Fruit fly (Drosophila melanogaster): ENCODE results near the gene hoip.

Gene hoip

DNA sequence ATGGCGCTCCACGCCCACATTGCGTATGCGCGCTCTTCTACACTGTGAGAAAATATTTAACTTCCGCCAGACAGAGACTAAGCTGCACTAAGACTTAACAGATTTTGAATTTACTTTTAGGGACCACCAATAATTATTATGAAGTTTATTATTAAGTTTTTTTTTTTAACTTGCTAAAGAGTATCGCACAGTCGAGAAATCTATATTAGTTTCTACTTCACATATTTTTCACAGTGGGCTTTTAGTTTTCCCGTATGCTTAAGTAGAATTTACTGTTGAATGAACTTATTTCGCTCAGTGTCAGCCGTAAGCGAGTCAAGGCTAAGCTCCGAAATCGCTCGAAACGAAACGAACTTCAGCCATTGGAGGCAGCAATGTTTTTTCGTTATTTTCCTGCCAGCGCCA is 39.1 kb upstream of the hoip start (continued):
- TF ChIP-seq insv (GFP tag; optimal IDR thresholded peaks at IDR 0.05), result peak in 1 of 2 experiments; percentile 20
- TF ChIP-seq fd102C (GFP tag; optimal IDR thresholded peaks at IDR 0.05), result no peak
- TF ChIP-seq gfzf (GFP tag; optimal IDR thresholded peaks at IDR 0.05), result no peak
- peak; percentile 28 for TF ChIP-seq CG3407 (GFP tag; optimal IDR thresholded peaks at IDR 0.05)
- TF ChIP-seq CG17912 (GFP tag; optimal IDR thresholded peaks at IDR 0.05), result no peak
- no peak for TF ChIP-seq Hey (tag; optimal IDR thresholded peaks at IDR 0.05)
- peak; percentile 10 for TF ChIP-seq Atf-2 (GFP tag; optimal IDR thresholded peaks at IDR 0.05)
- TF ChIP-seq CG15696 (tag; optimal IDR thresholded peaks at IDR 0.05), result peak; percentile 10
- no peak for TF ChIP-seq Opbp (GFP tag; IDR thresholded peaks at IDR 0.05; ENCODE audit: partially characterized antibody)
- TF ChIP-seq CG2202 (tag; optimal IDR thresholded peaks at IDR 0.05), result no peak
- no peak for TF ChIP-seq CG13287 (GFP tag; IDR thresholded peaks at IDR 0.05; ENCODE audit: partially characterized antibody)
- peak; percentile 41 for TF ChIP-seq tap (tag; optimal IDR thresholded peaks at IDR 0.05)
- peak; percentile 81 for TF ChIP-seq CG17385 (GFP tag; optimal IDR thresholded peaks at IDR 0.05)
- TF ChIP-seq inv (GFP tag; IDR thresholded peaks at IDR 0.05; ENCODE audit: partially characterized antibody), result no peak
- peak; percentile 71 for TF ChIP-seq odd (GFP tag; optimal IDR thresholded peaks at IDR 0.05)
- TF ChIP-seq NfI (GFP tag; optimal IDR thresholded peaks at IDR 0.05), result peak; percentile 81
- no peak for TF ChIP-seq Doc3 (GFP tag; IDR thresholded peaks at IDR 0.05; ENCODE audit: partially characterized antibody)
- peak; percentile 34 for TF ChIP-seq tx (GFP tag; optimal IDR thresholded peaks at IDR 0.05)
- peak; percentile 68 for TF ChIP-seq zfh2 (GFP tag; optimal IDR thresholded peaks at IDR 0.05)
- peak; percentile 88 for TF ChIP-seq dmrt99B (tag; optimal IDR thresholded peaks at IDR 0.05)
- TF ChIP-seq kni (GFP tag; optimal IDR thresholded peaks at IDR 0.05), result no peak
- peak; percentile 81 for TF ChIP-seq CG13424 (tag; optimal IDR thresholded peaks at IDR 0.05)
- TF ChIP-seq PHDP (tag; optimal IDR thresholded peaks at IDR 0.05), result peak; percentile 80
- no peak for TF ChIP-seq cato (GFP tag; optimal IDR thresholded peaks at IDR 0.05; ENCODE audit: borderline replicate concordance)
- peak; percentile 50; the same call in 1 of the 3 replicates for TF ChIP-seq C15 (GFP tag; IDR thresholded peaks at IDR 0.05)
- peak; percentile 12 for TF ChIP-seq YL-1 (GFP tag; optimal IDR thresholded peaks at IDR 0.05)
- TF ChIP-seq CG1233 (GFP tag; optimal IDR thresholded peaks at IDR 0.05), result peak; percentile 75
- TF ChIP-seq CG10543 (GFP tag; optimal IDR thresholded peaks at IDR 0.05), result peak; percentile 88
- TF ChIP-seq sna (GFP tag; IDR thresholded peaks at IDR 0.05; ENCODE audit: partially characterized antibody), result no peak
- peak; percentile 64 for TF ChIP-seq stc (GFP tag; IDR thresholded peaks at IDR 0.05)
- TF ChIP-seq stwl (tag; optimal IDR thresholded peaks at IDR 0.05), result no peak
- no peak for TF ChIP-seq BEAF-32 (GFP tag; optimal IDR thresholded peaks at IDR 0.05)
- TF ChIP-seq Eip74EF (GFP tag; optimal IDR thresholded peaks at IDR 0.05), result peak in 1 of 2 experiments; percentile 60
- TF ChIP-seq sob (GFP tag; IDR thresholded peaks at IDR 0.05), result peak; percentile 79
- TF ChIP-seq hkb (optimal IDR thresholded peaks at IDR 0.05), result no peak
- TF ChIP-seq hkb (GFP tag; IDR thresholded peaks at IDR 0.05), result peak; percentile 83
- 0 out of 2 replicates have a peak, but pooled peaks have one; percentile 51 for TF ChIP-seq CG32772 (GFP tag; IDR thresholded peaks at IDR 0.05)
- peak; percentile 64; the same call in 2 of the 3 replicates for TF ChIP-seq CG11560 (tag; IDR thresholded peaks at IDR 0.05)
- TF ChIP-seq ac (GFP tag; optimal IDR thresholded peaks at IDR 0.05), result no peak
- TF ChIP-seq ERR (GFP tag; optimal IDR thresholded peaks at IDR 0.05), result no peak
- TF ChIP-seq ci (GFP tag; IDR thresholded peaks at IDR 0.05), result peak; percentile 64
- no peak for TF ChIP-seq CG33557 (GFP tag; optimal IDR thresholded peaks at IDR 0.05)
- peak; percentile 23 for TF ChIP-seq az2 (GFP tag; optimal IDR thresholded peaks at IDR 0.05)
- no peak for TF ChIP-seq CG12236 (GFP tag; optimal IDR thresholded peaks at IDR 0.05)
- TF ChIP-seq CG9817 (tag; optimal IDR thresholded peaks at IDR 0.05), result peak; percentile 59
- no peak for TF ChIP-seq CG18262 (tag; optimal IDR thresholded peaks at IDR 0.05)
- TF ChIP-seq pum (GFP tag; optimal IDR thresholded peaks at IDR 0.05), result peak; percentile 35
- no peak for TF ChIP-seq trem (tag; optimal IDR thresholded peaks at IDR 0.05)
- TF ChIP-seq her (GFP tag; optimal IDR thresholded peaks at IDR 0.05), result no peak

Data from whole organism, embryonic.